Worm (Caenorhabditis elegans) whole organism, early embryonic: Measurements from ENCODE around the gene B0281.1.

Experiments
- B0310.2 ChIP-seq: sonication (generic microtip); optimal IDR thresholded peaks from 2 replicates; lab custom pipeline; 2016; ENCODE audit warnings: mild to moderate bottlenecking, missing genetic modification characterization, missing compliant biosample characterization
- F13C5.2 ChIP-seq: sonication (generic microtip); optimal IDR thresholded peaks from 2 replicates; lab custom pipeline; 2017; ENCODE audit warnings: mild to moderate bottlenecking, missing genetic modification characterization, inconsistent platforms, missing compliant biosample characterization
- aly-1 ChIP-seq: sonication (generic microtip); optimal IDR thresholded peaks from 2 replicates; lab custom pipeline; 2016; ENCODE audit warnings: missing genetic modification characterization, missing compliant biosample characterization
- ama-1 ChIP-seq: fragments of 150-350 bp; optimal IDR thresholded peaks from 2 replicates; lab custom pipeline; 2014
- ceh-13 ChIP-seq: fragments of 200-800 bp; sonication (Bioruptor generic); optimal IDR thresholded peaks from 2 replicates; lab custom pipeline; 2018; ENCODE audit warnings: mild to moderate bottlenecking, missing genetic modification characterization, missing compliant biosample characterization
- ceh-36 ChIP-seq: sonication (generic microtip); optimal IDR thresholded peaks from 2 replicates; lab custom pipeline; 2016; ENCODE audit warnings: missing genetic modification characterization, inconsistent platforms, missing compliant biosample characterization
- ets-7 ChIP-seq: sonication (generic microtip); optimal IDR thresholded peaks from 2 replicates; lab custom pipeline; 2016; ENCODE audit warnings: missing genotype, missing genetic modification characterization, missing compliant biosample characterization
- flt-1 ChIP-seq: fragments of 200-800 bp; sonication (Bioruptor generic); IDR thresholded peaks from 2 replicates; pipeline ENCODE4 v1.3.6; 2022; ENCODE audit warnings: missing genetic modification characterization, missing compliant biosample characterization
- hmbx-1 ChIP-seq: sonication (generic microtip); optimal IDR thresholded peaks from 2 replicates; lab custom pipeline; 2016; ENCODE audit warnings: mild to moderate bottlenecking, missing genetic modification characterization, missing compliant biosample characterization
- hmg-4 ChIP-seq: fragments of 200-800 bp; sonication (Bioruptor generic); optimal IDR thresholded peaks from 2 replicates; lab custom pipeline; 2018; ENCODE audit warnings: mild to moderate bottlenecking, missing genetic modification characterization, missing compliant biosample characterization
- hnd-1 ChIP-seq: sonication (generic microtip); optimal IDR thresholded peaks from 2 replicates; lab custom pipeline; 2016; ENCODE audit warnings: missing genetic modification characterization, missing compliant biosample characterization
- pes-1 ChIP-seq: fragments of 200-800 bp; sonication (Bioruptor generic); IDR thresholded peaks from 2 replicates; pipeline ENCODE4 v1.3.6; 2022; ENCODE audit warnings: missing genetic modification reagents, missing genetic modification characterization, missing compliant biosample characterization
- scrt-1 ChIP-seq: fragments of 200-800 bp; sonication (Bioruptor generic); IDR thresholded peaks from 2 replicates; pipeline ENCODE4 v1.3.6; 2022; ENCODE audit warnings: missing genetic modification characterization, missing compliant biosample characterization
- sea-1 ChIP-seq: fragments of 200-800 bp; sonication (Bioruptor generic); conservative IDR thresholded peaks from 2 replicates; pipeline ENCODE4 v1.3.6; 2022; ENCODE audit warnings: missing genetic modification characterization, missing compliant biosample characterization
- tbx-11 ChIP-seq: fragments of 200-800 bp; sonication (Bioruptor generic); IDR thresholded peaks from 2 replicates; pipeline ENCODE4 v1.3.6; 2022; ENCODE audit warnings: missing genetic modification characterization, missing compliant biosample characterization
- tbx-37 ChIP-seq: fragments of 200-800 bp; sonication (Bioruptor generic); conservative IDR thresholded peaks from 2 replicates; pipeline ENCODE4 v1.3.6; 2022; ENCODE audit warnings: missing genetic modification reagents, missing genetic modification characterization, missing compliant biosample characterization
- tra-4 ChIP-seq: sonication (generic microtip); optimal IDR thresholded peaks from 2 replicates; lab custom pipeline; 2017; ENCODE audit warnings: missing genetic modification characterization, missing compliant biosample characterization

Gene B0281.1

ce11 chrII:2328963-2329442, 16.1 kb downstream of the B0281.1 start, which contains the start of the genes ZK1240.8 and ZK1240.1:
ZK1240.8 (minus strand) TSS chrII:2329063.
ZK1240.1 (plus strand) TSS chrII:2329392.
- TF ChIP-seq aly-1 (tag; lab: Kevin White, UChicago) (no peak), sea-1 (GFP tag; lab: Robert Waterston, UW) (no peak), ets-7 (no peak), tbx-37 (GFP tag; lab: Robert Waterston, UW) (no peak), tra-4 (no peak), scrt-1 (GFP tag; lab: Robert Waterston, UW) (no peak), ceh-36 (tag; lab: Kevin White, UChicago) (no peak), hnd-1 (tag; lab: Kevin White, UChicago) (no peak), F13C5.2 (tag; lab: Kevin White, UChicago) (no peak), flt-1 (GFP tag; lab: Robert Waterston, UW) (no peak), B0310.2 (tag; lab: Kevin White, UChicago) (no peak)

- TF ChIP-seq hnd-1 (tag; lab: Kevin White, UChicago) (no peak), flt-1 (GFP tag; lab: Robert Waterston, UW) (no peak), ets-7 (no peak), ceh-13 (no peak), sea-1 (GFP tag; lab: Robert Waterston, UW) (no peak), tbx-11 (no peak), aly-1 (tag; lab: Kevin White, UChicago) (no peak), ama-1 (lab: Kevin White, UChicago) (no peak), hmbx-1 (tag; lab: Kevin White, UChicago) (no peak), tbx-37 (GFP tag; lab: Robert Waterston, UW) (no peak), pes-1 (GFP tag; lab: Robert Waterston, UW) (no peak), F13C5.2 (tag; lab: Kevin White, UChicago) (no peak), tra-4 (no peak), scrt-1 (GFP tag; lab: Robert Waterston, UW) (no peak), B0310.2 (tag; lab: Kevin White, UChicago) (no peak), ceh-36 (tag; lab: Kevin White, UChicago) (no peak), hmg-4 (GFP tag; lab: Kevin White, UChicago) (no peak)
These were observed 17.6 kb downstream of the B0281.1 start for ce11 chrII:2330462-2330861.

DNA sequence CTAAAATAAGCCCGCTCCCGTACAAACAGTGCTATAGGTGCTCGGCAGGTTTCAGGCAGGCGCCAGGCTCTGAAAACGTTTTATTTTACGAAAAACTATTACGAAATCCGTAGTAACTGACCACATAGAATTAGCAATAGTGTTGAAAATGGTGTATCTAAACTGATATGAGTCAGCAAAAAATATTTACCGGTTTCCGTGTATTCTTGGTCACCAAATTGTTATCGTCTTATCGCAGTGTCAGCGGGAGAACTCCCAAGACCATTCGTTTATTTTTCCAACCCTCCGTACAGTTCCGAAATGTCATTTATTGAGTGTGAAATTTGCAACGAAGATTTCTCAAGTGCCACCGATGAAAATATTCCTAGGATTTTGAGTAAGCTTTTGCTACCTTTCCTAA, 19.4 kb downstream of the B0281.1 start, which contains the start of gene F43C11.8:
Gene F43C11.8, plus strand, starts transcription at position 301 of the 400 bp plus-strand sequence.
- TF ChIP-seq scrt-1 (GFP tag; lab: Robert Waterston, UW) = no peak
- TF ChIP-seq hmbx-1 (tag; lab: Kevin White, UChicago) = no peak

DNA sequence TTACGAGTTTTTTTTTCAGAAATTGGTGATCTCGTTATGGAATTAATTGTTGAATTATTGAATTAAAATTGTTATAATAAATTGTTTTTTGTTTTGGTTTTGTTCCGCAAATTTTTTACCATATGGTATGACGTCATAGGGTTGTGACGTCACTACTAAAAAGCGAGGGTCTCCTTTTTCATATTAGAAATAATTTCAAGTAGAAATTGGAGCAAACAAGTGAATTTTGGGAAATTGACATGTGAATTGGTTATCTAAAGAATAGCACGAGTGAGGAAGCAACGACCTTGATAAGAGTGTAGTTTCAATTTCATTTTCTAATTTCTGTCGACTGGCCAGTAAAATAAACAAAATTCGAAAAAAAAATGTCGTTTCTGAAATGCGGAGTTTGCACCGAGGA, 22.7 kb downstream of the B0281.1 start, which contains the start of gene F43C11.7:
Gene F43C11.7, plus strand, starts transcription at position 326 of the 400 bp plus-strand sequence.
- TF ChIP-seq tbx-11 = no peak
- no peak for TF ChIP-seq scrt-1 (GFP tag; lab: Robert Waterston, UW)
- TF ChIP-seq ceh-13 = no peak

DNA sequence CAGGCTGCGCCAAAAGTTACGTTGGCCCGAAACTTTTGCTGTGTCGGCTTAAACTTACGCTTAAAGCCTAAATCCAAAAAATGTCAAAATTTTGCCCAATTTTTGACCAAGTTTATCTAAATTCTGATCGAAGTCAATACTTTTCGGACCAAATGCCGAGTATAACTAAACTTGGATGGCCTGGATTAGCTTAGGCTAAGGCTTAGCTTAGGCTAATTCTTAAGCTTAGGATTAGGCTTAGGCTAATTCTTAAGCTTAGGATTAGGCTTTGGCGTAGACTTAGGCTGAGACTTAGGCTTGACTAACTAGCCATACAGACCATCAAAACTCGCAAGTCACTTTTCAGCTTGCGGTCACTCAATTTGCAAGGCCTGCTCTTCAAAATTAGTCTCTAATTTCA, 23.3 kb downstream of the B0281.1 start:
- TF ChIP-seq tbx-11 (no peak), scrt-1 (GFP tag; lab: Robert Waterston, UW) (no peak), pes-1 (GFP tag; lab: Robert Waterston, UW) (no peak), ceh-36 (tag; lab: Kevin White, UChicago) (peak; percentile 71)

ce11 chrII:2340974-2341373, 28.1 kb downstream of the B0281.1 start:
- TF ChIP-seq F13C5.2 (tag; lab: Kevin White, UChicago) (peak; percentile 15), aly-1 (tag; lab: Kevin White, UChicago) (no peak), tra-4 (no peak), hnd-1 (tag; lab: Kevin White, UChicago) (no peak)

- TF ChIP-seq hmg-4 (GFP tag; lab: Kevin White, UChicago) = no peak
- TF ChIP-seq scrt-1 (GFP tag; lab: Robert Waterston, UW) = no peak
- TF ChIP-seq sea-1 (GFP tag; lab: Robert Waterston, UW) = no peak
- TF ChIP-seq tra-4 = no peak
These were observed 28.6 kb downstream of the B0281.1 start, which contains the start of gene enri-1 for ce11 chrII:2341515-2341914. enri-1 (minus strand) TSS chrII:2341615.

ce11 chrII:2342004-2342479, 29.2 kb downstream of the B0281.1 start, which contains the start of gene F43C11.6:
F43C11.6 (plus strand) TSS chrII:2342429.
- no peak for TF ChIP-seq hmbx-1 (tag; lab: Kevin White, UChicago)
- TF ChIP-seq ceh-36 (tag; lab: Kevin White, UChicago) = no peak
- TF ChIP-seq tbx-11 = no peak
- TF ChIP-seq ets-7 = no peak
- TF ChIP-seq tra-4 = no peak
- TF ChIP-seq ceh-13 = no peak
- no peak for TF ChIP-seq pes-1 (GFP tag; lab: Robert Waterston, UW)
- no peak for TF ChIP-seq flt-1 (GFP tag; lab: Robert Waterston, UW)

DNA sequence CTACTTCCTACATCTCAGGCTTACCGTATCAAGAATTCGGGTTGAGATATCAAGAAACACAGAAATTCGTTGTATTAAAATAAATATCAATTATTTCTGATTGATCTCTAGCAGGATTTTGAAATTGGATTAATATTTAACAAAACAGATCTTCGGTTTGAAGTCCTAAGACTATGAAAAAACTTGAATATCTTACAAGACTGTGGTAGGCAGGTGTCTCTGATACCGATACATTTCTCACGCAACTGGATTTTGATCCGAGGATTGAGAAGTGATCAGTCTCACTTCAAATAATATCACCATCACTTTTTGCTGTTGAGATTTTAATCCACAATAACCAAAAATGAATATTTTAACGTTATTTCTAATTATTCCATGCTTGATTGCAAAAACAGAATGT, 33.8 kb downstream of the B0281.1 start, which contains the start of gene F43C11.4:
Gene F43C11.4, plus strand, starts transcription at position 301 of the 400 bp plus-strand sequence.
- TF ChIP-seq ceh-13 = no peak
- no peak for TF ChIP-seq F13C5.2 (tag; lab: Kevin White, UChicago)
- TF ChIP-seq pes-1 (GFP tag; lab: Robert Waterston, UW) = no peak
- TF ChIP-seq tbx-11 = no peak
- no peak for TF ChIP-seq tra-4
- no peak for TF ChIP-seq scrt-1 (GFP tag; lab: Robert Waterston, UW)
- TF ChIP-seq B0310.2 (tag; lab: Kevin White, UChicago) = no peak
- TF ChIP-seq hmbx-1 (tag; lab: Kevin White, UChicago) = no peak
- TF ChIP-seq sea-1 (GFP tag; lab: Robert Waterston, UW) = no peak
- TF ChIP-seq ama-1 (lab: Kevin White, UChicago) = no peak
- no peak for TF ChIP-seq ceh-36 (tag; lab: Kevin White, UChicago)
- no peak for TF ChIP-seq flt-1 (GFP tag; lab: Robert Waterston, UW)
- no peak for TF ChIP-seq aly-1 (tag; lab: Kevin White, UChicago)
- no peak for TF ChIP-seq hnd-1 (tag; lab: Kevin White, UChicago)
- TF ChIP-seq ets-7 = no peak
- no peak for TF ChIP-seq hmg-4 (GFP tag; lab: Kevin White, UChicago)
- no peak for TF ChIP-seq tbx-37 (GFP tag; lab: Robert Waterston, UW)
